Fruit fly (Drosophila melanogaster): ENCODE data around the gene CG4382.

- TF ChIP-seq psq (optimal IDR thresholded peaks at IDR 0.05): no peak
- no peak for TF ChIP-seq ttk (optimal IDR thresholded peaks at IDR 0.05)
- TF ChIP-seq Myc (optimal IDR thresholded peaks at IDR 0.05): no peak
- TF ChIP-seq h (optimal IDR thresholded peaks at IDR 0.05): no peak
- TF ChIP-seq insv (optimal IDR thresholded peaks at IDR 0.05): no peak
- no peak for TF ChIP-seq Sin3A (optimal IDR thresholded peaks at IDR 0.05)
These were observed 16.0 kb upstream of the CG4382 start for dm6 chr2L:9616654-9617053.
